Fruit fly (Drosophila melanogaster) whole organism, embryonic: ENCODE results near the gene CG8483.

ENCODE experiments used
- CG10565 ChIP-seq: fragments of 200-800 bp; sonication (Bioruptor generic); optimal IDR thresholded peaks from 3 replicates; lab custom pipeline; 2016; ENCODE audit warnings: missing biosample characterization, mild to moderate bottlenecking, missing genetic modification characterization
- CG11093 ChIP-seq: fragments of 200-800 bp; sonication (Bioruptor generic); IDR thresholded peaks from 3 replicates; pipeline ENCODE4 v1.3.6; 2022; ENCODE audit warnings: missing biosample characterization, missing genetic modification characterization
- CG11504 ChIP-seq: fragments of 200-800 bp; sonication (Bioruptor generic); optimal IDR thresholded peaks from 3 replicates; lab custom pipeline; 2019; ENCODE audit warnings: missing biosample characterization, mild to moderate bottlenecking, missing genetic modification characterization, moderate library complexity
- CG13296 ChIP-seq: fragments of 200-800 bp; sonication (Bioruptor generic); optimal IDR thresholded peaks from 3 replicates; lab custom pipeline; 2018; ENCODE audit warnings: missing biosample characterization, mild to moderate bottlenecking, missing genetic modification characterization
- CG14860 ChIP-seq: fragments of 200-800 bp; sonication (Bioruptor generic); IDR thresholded peaks from 3 replicates; pipeline ENCODE4 v1.3.6; 2022; ENCODE audit warnings: missing biosample characterization, missing genetic modification characterization; ENCODE audit not compliant: partially characterized antibody
- CG15011 ChIP-seq: fragments of 200-800 bp; sonication (Bioruptor generic); optimal IDR thresholded peaks from 3 replicates; lab custom pipeline; 2018; ENCODE audit warnings: missing biosample characterization, mild to moderate bottlenecking, missing genetic modification characterization
- CG15696 ChIP-seq: fragments of 200-800 bp; sonication (Bioruptor generic); optimal IDR thresholded peaks from 2 replicates; lab custom pipeline; 2019; ENCODE audit warnings: missing biosample characterization, mild to moderate bottlenecking, missing genetic modification characterization, moderate library complexity
- CG1603 ChIP-seq: fragments of 200-800 bp; sonication (Bioruptor generic); optimal IDR thresholded peaks from 2 replicates; lab custom pipeline; 2019; ENCODE audit warnings: missing biosample characterization, mild to moderate bottlenecking, missing genetic modification characterization, moderate library complexity
- CG31365 ChIP-seq: fragments of 200-800 bp; sonication (Bioruptor generic); optimal IDR thresholded peaks from 2 replicates; lab custom pipeline; 2018; ENCODE audit warnings: missing biosample characterization, mild to moderate bottlenecking, missing genetic modification characterization
- CG34422 ChIP-seq: fragments of 200-800 bp; sonication (Bioruptor generic); IDR thresholded peaks from 3 replicates; pipeline ENCODE4 v1.3.6; 2022; ENCODE audit warnings: missing biosample characterization, missing genetic modification characterization
- CG3847 ChIP-seq: fragments of 200-800 bp; sonication (Bioruptor generic); IDR thresholded peaks from 2 replicates; pipeline ENCODE4 v1.3.6; 2022; ENCODE audit warnings: missing biosample characterization, missing genetic modification characterization
- CG3995 ChIP-seq: fragments of 200-800 bp; sonication (Bioruptor generic); optimal IDR thresholded peaks from 3 replicates; lab custom pipeline; 2016; ENCODE audit warnings: missing biosample characterization, missing genetic modification characterization
- CG4282 ChIP-seq: fragments of 200-800 bp; sonication (Bioruptor generic); optimal IDR thresholded peaks from 2 replicates; lab custom pipeline; 2016; ENCODE audit warnings: missing biosample characterization, missing genetic modification characterization
- CG4360 ChIP-seq: fragments of 200-800 bp; sonication (Bioruptor generic); IDR thresholded peaks from 2 replicates; pipeline ENCODE4 v1.3.6; 2022; ENCODE audit warnings: missing biosample characterization, missing genetic modification characterization
- CG7556 ChIP-seq: fragments of 200-800 bp; sonication (Bioruptor generic); optimal IDR thresholded peaks from 2 replicates; lab custom pipeline; 2017; ENCODE audit warnings: missing biosample characterization, mild to moderate bottlenecking, missing genetic modification characterization
- CG7928 ChIP-seq: fragments of 200-800 bp; sonication (Bioruptor generic); optimal IDR thresholded peaks from 2 replicates; lab custom pipeline; 2017; ENCODE audit warnings: missing biosample characterization, mild to moderate bottlenecking, missing genetic modification characterization
- CG8281 ChIP-seq: fragments of 200-800 bp; sonication (Bioruptor generic); optimal IDR thresholded peaks from 2 replicates; lab custom pipeline; 2018; ENCODE audit warnings: missing biosample characterization, mild to moderate bottlenecking, missing genetic modification characterization, moderate library complexity
- CG9727 ChIP-seq: fragments of 200-800 bp; sonication (Bioruptor generic); optimal IDR thresholded peaks from 3 replicates; lab custom pipeline; 2017; ENCODE audit warnings: missing biosample characterization, mild to moderate bottlenecking, missing genetic modification characterization
- CG9876 ChIP-seq: fragments of 200-800 bp; sonication (Bioruptor generic); optimal IDR thresholded peaks from 2 replicates; lab custom pipeline; 2016; ENCODE audit warnings: missing biosample characterization, missing genetic modification characterization
- CoRest ChIP-seq: fragments of 200-800 bp; sonication (Bioruptor generic); optimal IDR thresholded peaks from 3 replicates; lab custom pipeline; 2018; ENCODE audit warnings: missing biosample characterization, mild to moderate bottlenecking, missing genetic modification characterization, moderate library complexity
- Dip3 ChIP-seq: fragments of 200-800 bp; sonication (Bioruptor generic); optimal IDR thresholded peaks from 3 replicates; lab custom pipeline; 2016; ENCODE audit warnings: missing biosample characterization, missing genetic modification characterization
- E2f2 ChIP-seq: fragments of 200-800 bp; sonication (Bioruptor generic); IDR thresholded peaks from 2 replicates; pipeline ENCODE4 v1.3.6; 2022; ENCODE audit warnings: missing biosample characterization, missing genetic modification characterization
- Ets65A ChIP-seq: fragments of 200-800 bp; sonication (Bioruptor generic); peaks from one replicate; lab custom pipeline; 2016; ENCODE audit warnings: missing biosample characterization, missing genetic modification characterization
- HHEX ChIP-seq: fragments of 200-800 bp; sonication (Bioruptor generic); optimal IDR thresholded peaks from 3 replicates; lab custom pipeline; 2017; ENCODE audit warnings: missing biosample characterization, mild to moderate bottlenecking, missing genetic modification characterization, missing genetic modification reagents
- HmgZ ChIP-seq: fragments of 200-800 bp; sonication (Bioruptor generic); optimal IDR thresholded peaks from 2 replicates; lab custom pipeline; 2018; ENCODE audit warnings: missing biosample characterization, mild to moderate bottlenecking, missing genetic modification characterization
- Hr78 ChIP-seq, 2 experiments: fragments of 200-800 bp in 1 of 2; fragments of >200 bp in 1 of 2; sonication (Bioruptor generic) in 1 of 2; optimal IDR thresholded peaks; 2 replicates each; lab custom pipeline; 2017 to 2019; ENCODE audit warnings: missing biosample characterization in 2 of 2, missing genetic modification characterization in 2 of 2, mild to moderate bottlenecking in 1 of 2, moderate library complexity in 1 of 2
- Jarid2 ChIP-seq: fragments of 200-800 bp; sonication (Bioruptor generic); optimal IDR thresholded peaks from 3 replicates; lab custom pipeline; 2017; ENCODE audit warnings: mild to moderate bottlenecking, missing biosample characterization, missing genetic modification reagents, missing genetic modification characterization
- Med ChIP-seq: fragments of 200-800 bp; sonication (Bioruptor generic); peaks from one replicate; lab custom pipeline; 2016; ENCODE audit warnings: missing biosample characterization, missing genetic modification characterization, mild to moderate bottlenecking, inconsistent platforms, moderate library complexity
- Meics ChIP-seq: fragments of 200-800 bp; sonication (Bioruptor generic); optimal IDR thresholded peaks from 2 replicates; lab custom pipeline; 2017; ENCODE audit warnings: missing biosample characterization, mild to moderate bottlenecking, missing genetic modification characterization
- Stat92E ChIP-seq, 3 experiments: fragments of >200 bp in 2 of 3; fragments of 200-800 bp in 1 of 3; sonication (Bioruptor generic) in 1 of 3; optimal IDR thresholded peaks; 2 replicates each; lab custom pipeline; 2017 to 2019; ENCODE audit warnings: missing biosample characterization in 3 of 3, missing genetic modification characterization in 3 of 3, mild to moderate bottlenecking in 1 of 3, moderate library complexity in 1 of 3
- Vsx1 ChIP-seq: fragments of 200-800 bp; sonication (Bioruptor generic); optimal IDR thresholded peaks from 2 replicates; lab custom pipeline; 2017; ENCODE audit warnings: missing biosample characterization, mild to moderate bottlenecking, missing genetic modification characterization, missing genetic modification reagents
- al ChIP-seq: fragments of 200-800 bp; sonication (Bioruptor generic); IDR thresholded peaks from 2 replicates; pipeline ENCODE4 v1.3.6; 2022; ENCODE audit warnings: missing biosample characterization, missing genetic modification characterization
- ap ChIP-seq: fragments of 200-800 bp; sonication (Bioruptor generic); IDR thresholded peaks from 2 replicates; pipeline ENCODE4 v1.3.6; 2022; ENCODE audit warnings: missing biosample characterization, missing genetic modification characterization
- az2 ChIP-seq: fragments of 200-800 bp; sonication (Bioruptor generic); optimal IDR thresholded peaks from 3 replicates; lab custom pipeline; 2016; ENCODE audit warnings: missing biosample characterization, missing genetic modification characterization
- danr ChIP-seq: fragments of 200-800 bp; sonication (Bioruptor generic); IDR thresholded peaks from 2 replicates; pipeline ENCODE4 v1.3.6; 2022; ENCODE audit warnings: missing biosample characterization, missing genetic modification characterization
- disco-r ChIP-seq: fragments of 200-800 bp; sonication (Bioruptor generic); optimal IDR thresholded peaks from 2 replicates; lab custom pipeline; 2016; ENCODE audit warnings: missing biosample characterization, missing genetic modification characterization
- ems ChIP-seq: fragments of 200-800 bp; sonication (Bioruptor generic); optimal IDR thresholded peaks from 3 replicates; lab custom pipeline; 2016; ENCODE audit warnings: missing biosample characterization, missing genetic modification characterization
- jumu ChIP-seq: fragments of 200-800 bp; sonication (Bioruptor generic); optimal IDR thresholded peaks from 3 replicates; lab custom pipeline; 2016; ENCODE audit warnings: missing biosample characterization, missing genetic modification characterization
- nom ChIP-seq: fragments of 200-800 bp; sonication (Bioruptor generic); optimal IDR thresholded peaks from 2 replicates; lab custom pipeline; 2017; ENCODE audit warnings: missing biosample characterization, missing genetic modification characterization, mild to moderate bottlenecking, moderate library complexity, missing genetic modification reagents
- phol ChIP-seq: fragments of 200-800 bp; sonication (Bioruptor generic); optimal IDR thresholded peaks from 3 replicates; lab custom pipeline; 2018; ENCODE audit warnings: missing biosample characterization, mild to moderate bottlenecking, missing genetic modification characterization, moderate library complexity
- pnt ChIP-seq: fragments of 200-800 bp; sonication (Bioruptor generic); optimal IDR thresholded peaks from 3 replicates; lab custom pipeline; 2016; ENCODE audit warnings: missing biosample characterization, missing genetic modification characterization
- sens ChIP-seq: fragments of 200-800 bp; sonication (Bioruptor generic); peaks from one replicate; lab custom pipeline; 2016; ENCODE audit warnings: missing biosample characterization, missing genetic modification characterization
- so ChIP-seq: fragments of 200-800 bp; sonication (Bioruptor generic); IDR thresholded peaks from 3 replicates; pipeline ENCODE4 v1.3.6; 2022; ENCODE audit warnings: missing biosample characterization, missing genetic modification characterization
- ssp ChIP-seq: fragments of 200-800 bp; sonication (Bioruptor generic); IDR thresholded peaks from 2 replicates; pipeline ENCODE4 v1.3.6; 2022; ENCODE audit warnings: missing biosample characterization, missing genetic modification characterization
- stwl ChIP-seq: fragments of 200-800 bp; sonication (Bioruptor generic); optimal IDR thresholded peaks from 3 replicates; lab custom pipeline; 2018; ENCODE audit warnings: missing biosample characterization, mild to moderate bottlenecking, missing genetic modification characterization, moderate library complexity
- tap ChIP-seq: fragments of 200-800 bp; optimal IDR thresholded peaks from 3 replicates; lab custom pipeline; 2019; ENCODE audit warnings: missing biosample characterization, mild to moderate bottlenecking, missing genetic modification characterization, moderate library complexity
- toy ChIP-seq: fragments of 200-800 bp; sonication (Bioruptor generic); IDR thresholded peaks from 2 replicates; pipeline ENCODE4 v1.3.6; 2022; ENCODE audit warnings: missing biosample characterization, missing genetic modification characterization
- trem ChIP-seq: fragments of 200-800 bp; optimal IDR thresholded peaks from 3 replicates; lab custom pipeline; 2019; ENCODE audit warnings: missing biosample characterization, mild to moderate bottlenecking, missing genetic modification characterization, moderate library complexity
- vvl ChIP-seq: fragments of 200-800 bp; sonication (Bioruptor generic); IDR thresholded peaks from 2 replicates; pipeline ENCODE4 v1.3.6; 2022; ENCODE audit warnings: missing biosample characterization, missing genetic modification characterization
- zen2 ChIP-seq: fragments of 200-800 bp; sonication (Bioruptor generic); IDR thresholded peaks from 3 replicates; pipeline ENCODE4 v1.3.6; 2022; ENCODE audit warnings: missing biosample characterization, missing genetic modification characterization; ENCODE audit not compliant: partially characterized antibody

Gene CG8483

DNA sequence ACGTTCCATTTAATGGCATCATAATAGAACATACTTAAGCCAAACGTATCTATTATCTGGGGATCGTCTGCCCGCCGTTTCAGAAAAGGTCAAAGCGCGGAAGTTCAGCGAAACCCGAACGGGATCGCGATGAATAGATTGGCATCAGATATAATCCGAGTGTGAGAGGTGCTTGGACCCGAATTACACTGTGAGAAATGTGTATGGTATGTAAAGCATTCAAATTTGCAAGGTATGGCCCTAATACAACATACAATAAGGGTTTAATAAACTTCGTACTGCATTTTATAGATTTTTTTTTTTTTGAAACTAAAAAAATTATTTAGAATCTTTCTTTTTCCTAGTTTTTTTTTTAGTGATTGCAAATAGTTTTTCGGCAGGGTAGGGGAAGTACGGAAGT, 4.5 kb upstream of the CG8483 start (continued):
- TF ChIP-seq Ets65A (GFP tag; lab: Kevin White, UChicago) (no peak), sens (GFP tag; lab: Kevin White, UChicago) (no peak), CG9727 (GFP tag; lab: Kevin White, UChicago) (no peak), jumu (GFP tag; lab: Kevin White, UChicago) (no peak), CG9876 (GFP tag; lab: Kevin White, UChicago) (no peak), CG7556 (peak; percentile 10), Hr78 (GFP tag; optimal IDR thresholded peaks at IDR 0.05; lab: Kevin White, UChicago) (no peak), E2f2 (no peak), Stat92E (GFP tag; optimal IDR thresholded peaks at IDR 0.05; lab: Kevin White, UChicago) (no peak), CG34422 (GFP tag; lab: Robert Waterston, UW) (no peak), Vsx1 (GFP tag; lab: Kevin White, UChicago) (no peak), HHEX (GFP tag; lab: Kevin White, UChicago) (no peak), ssp (GFP tag; lab: Robert Waterston, UW) (no peak), CG31365 (tag; lab: Kevin White, UChicago) (no peak), az2 (GFP tag; lab: Kevin White, UChicago) (no peak), phol (tag; lab: Kevin White, UChicago) (no peak), pnt (peak; percentile 7), tap (tag; lab: Kevin White, UChicago) (no peak), CG10565 (GFP tag; lab: Kevin White, UChicago) (no peak), so (GFP tag; lab: Robert Waterston, UW) (no peak), CG14860 (GFP tag; lab: Robert Waterston, UW) (no peak), CG1603 (tag; lab: Kevin White, UChicago) (no peak), stwl (tag; lab: Kevin White, UChicago) (no peak), al (GFP tag; lab: Robert Waterston, UW) (peak; percentile 55; the same call in 1 of the 2 replicates), disco-r (GFP tag; lab: Kevin White, UChicago) (no peak), CG8281 (tag; lab: Kevin White, UChicago) (no peak), CG15011 (GFP tag; lab: Kevin White, UChicago) (no peak), ems (GFP tag; lab: Kevin White, UChicago) (no peak), CG15696 (tag; lab: Kevin White, UChicago) (no peak), zen2 (GFP tag; lab: Robert Waterston, UW) (no peak), CoRest (tag; lab: Kevin White, UChicago) (no peak), Meics (GFP tag; lab: Kevin White, UChicago) (peak; percentile 45), CG11093 (GFP tag; lab: Robert Waterston, UW) (no peak), danr (no peak), ap (no peak), CG3847 (GFP tag; lab: Robert Waterston, UW) (peak; percentile 38; the same call in 1 of the 2 replicates)

DNA sequence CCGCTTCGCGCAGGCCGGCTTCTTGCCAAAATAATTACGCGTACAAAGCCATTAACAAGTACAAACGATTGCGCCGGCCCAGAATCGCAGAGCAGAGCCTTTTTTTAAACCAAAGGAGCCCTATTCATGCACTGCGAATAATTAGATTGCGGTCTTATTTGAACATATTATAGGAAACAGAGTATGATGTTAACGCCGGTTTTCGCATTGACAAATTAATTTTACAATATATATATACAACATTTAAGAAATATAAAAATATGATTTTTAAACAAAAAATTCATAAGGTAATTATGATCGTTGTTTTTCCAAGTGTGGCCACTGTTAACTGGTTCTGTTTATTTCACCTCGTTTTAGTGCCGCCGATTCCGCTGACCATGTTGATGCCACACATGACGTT, 835 bp upstream of the CG8483 start:
- no peak for TF ChIP-seq CG7928
- TF ChIP-seq nom = peak; percentile 32

DNA sequence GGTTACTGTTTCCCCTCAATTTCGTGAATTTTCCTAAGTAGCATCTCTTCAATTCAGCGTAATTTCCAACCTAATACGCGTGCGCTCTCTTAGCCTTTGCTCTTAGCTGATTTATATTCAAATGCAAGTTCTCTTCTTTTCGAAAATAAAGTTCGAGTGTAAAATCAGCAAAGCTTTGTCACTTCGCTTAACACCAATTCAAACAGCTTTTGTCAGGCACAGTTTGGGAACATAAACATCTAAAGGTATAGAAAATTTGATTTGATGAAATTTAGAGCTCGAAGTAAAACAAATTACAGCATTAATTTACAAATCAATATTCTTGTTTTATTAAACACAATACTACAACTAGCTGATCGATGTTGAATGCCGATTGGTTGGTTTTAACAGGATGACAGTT, 5.8 kb downstream of the CG8483 start:
- TF ChIP-seq Dip3 (GFP tag; lab: Kevin White, UChicago) (no peak), HmgZ (no peak), trem (tag; lab: Kevin White, UChicago) (no peak), toy (GFP tag; lab: Robert Waterston, UW) (no peak), CG3995 (no peak), stwl (tag; lab: Kevin White, UChicago) (peak; percentile 25), CG4282 (no peak), CG13296 (no peak), Med (peak; percentile 68), vvl (GFP tag; lab: Robert Waterston, UW) (peak; percentile 33; the same call in 1 of the 2 replicates), CG11504 (tag; lab: Kevin White, UChicago) (peak; percentile 77), CG4360 (GFP tag; lab: Robert Waterston, UW) (no peak), Jarid2 (GFP tag; lab: Kevin White, UChicago) (peak; percentile 8)
